Worm (Caenorhabditis elegans) whole organism, young adult: Measurements from ENCODE around the gene T26A5.8.

Source experiments
- B0261.1 ChIP-seq: sonication (generic microtip); optimal IDR thresholded peaks from 2 replicates; lab custom pipeline; 2016; ENCODE audit warnings: mild to moderate bottlenecking, missing genetic modification characterization, moderate library complexity, missing compliant biosample characterization
- B0336.3 ChIP-seq: fragments of 200-800 bp; sonication (Bioruptor generic); IDR thresholded peaks from 2 replicates; pipeline ENCODE4 v1.3.6; 2022; ENCODE audit warnings: missing genetic modification characterization, missing compliant biosample characterization
- C06A6.2 ChIP-seq: fragments of 200-800 bp; sonication (Bioruptor generic); conservative IDR thresholded peaks from 2 replicates; pipeline ENCODE4 v1.3.6; 2022; ENCODE audit warnings: missing genetic modification characterization, missing compliant biosample characterization
- F10E7.11 ChIP-seq: sonication (generic microtip); optimal IDR thresholded peaks from 2 replicates; lab custom pipeline; 2017; ENCODE audit warnings: mild to moderate bottlenecking, missing genetic modification characterization, moderate library complexity, missing compliant biosample characterization
- F22D6.2 ChIP-seq: sonication (generic microtip); optimal IDR thresholded peaks from 2 replicates; lab custom pipeline; 2016; ENCODE audit warnings: mild to moderate bottlenecking, missing genetic modification characterization, missing compliant biosample characterization
- F57A8.1 ChIP-seq: fragments of 200-800 bp; sonication (Bioruptor generic); optimal IDR thresholded peaks from 2 replicates; lab custom pipeline; 2018; ENCODE audit warnings: mild to moderate bottlenecking, missing genetic modification characterization, moderate library complexity, missing compliant biosample characterization
- K12H6.12 ChIP-seq: fragments of 200-800 bp; sonication (Bioruptor generic); optimal IDR thresholded peaks from 2 replicates; lab custom pipeline; 2018; ENCODE audit warnings: mild to moderate bottlenecking, missing genetic modification characterization, missing compliant biosample characterization
- T26A5.8 ChIP-seq: sonication (generic microtip); optimal IDR thresholded peaks from 2 replicates; lab custom pipeline; 2016; ENCODE audit warnings: missing genetic modification characterization, missing compliant biosample characterization
- Y53G8AR.9 ChIP-seq: fragments of 200-800 bp; sonication (Bioruptor generic); conservative IDR thresholded peaks from 2 replicates; pipeline ENCODE4 v1.3.6; 2022; ENCODE audit warnings: missing genetic modification reagents, missing genetic modification characterization, missing compliant biosample characterization
- Y67H2A.10 ChIP-seq: fragments of 200-800 bp; sonication (Bioruptor generic); conservative IDR thresholded peaks from 2 replicates; pipeline ENCODE4 v1.3.6; 2022; ENCODE audit warnings: missing genetic modification reagents, missing genetic modification characterization, missing compliant biosample characterization
- Y79H2A.3 ChIP-seq: fragments of 200-800 bp; sonication (Bioruptor generic); conservative IDR thresholded peaks from 2 replicates; pipeline ENCODE4 v1.3.6; 2022; ENCODE audit warnings: missing genetic modification reagents, missing genetic modification characterization, missing compliant biosample characterization
- aptf-2 ChIP-seq: fragments of 200-800 bp; sonication (Bioruptor generic); conservative IDR thresholded peaks from 2 replicates; pipeline ENCODE4 v1.3.6; 2022; ENCODE audit warnings: missing genetic modification reagents, missing genetic modification characterization, missing compliant biosample characterization
- atf-7 ChIP-seq: sonication (generic microtip); optimal IDR thresholded peaks from 2 replicates; lab custom pipeline; 2017; ENCODE audit warnings: mild to moderate bottlenecking, missing genetic modification characterization, missing compliant biosample characterization
- attf-6 ChIP-seq: fragments of 200-800 bp; sonication (Bioruptor generic); IDR thresholded peaks from 2 replicates; pipeline ENCODE4 v1.3.6; 2022; ENCODE audit warnings: missing genetic modification reagents, missing genetic modification characterization, missing compliant biosample characterization
- ccch-3 ChIP-seq: fragments of 200-800 bp; sonication (Bioruptor generic); optimal IDR thresholded peaks from 2 replicates; lab custom pipeline; 2018; ENCODE audit warnings: mild to moderate bottlenecking, missing genetic modification characterization, missing compliant biosample characterization
- cebp-1 ChIP-seq, 2 experiments: fragments of 200-800 bp in 1 of 2; sonication (Bioruptor generic) in 1 of 2; sonication (generic microtip) in 1 of 2; IDR thresholded peaks in 1 of 2; optimal IDR thresholded peaks in 1 of 2; 2 replicates each; pipeline versions ENCODE4 v1.3.6 to Lab custom; 2017 to 2022; ENCODE audit warnings: missing compliant biosample characterization in 2 of 2, missing genetic modification characterization in 2 of 2, mild to moderate bottlenecking in 1 of 2, missing genetic modification reagents in 1 of 2, moderate library complexity in 1 of 2
- chd-7 ChIP-seq: sonication (generic microtip); optimal IDR thresholded peaks from 2 replicates; lab custom pipeline; 2016; ENCODE audit warnings: mild to moderate bottlenecking, missing genetic modification characterization, moderate library complexity, missing compliant biosample characterization
- dox-1 ChIP-seq: fragments of 200-800 bp; sonication (Bioruptor generic); IDR thresholded peaks from 2 replicates; pipeline ENCODE4 v1.3.6; 2022; ENCODE audit warnings: missing genetic modification reagents, missing genetic modification characterization, missing compliant biosample characterization
- dpff-1 ChIP-seq: sonication (generic microtip); optimal IDR thresholded peaks from 2 replicates; lab custom pipeline; 2017; ENCODE audit warnings: mild to moderate bottlenecking, missing genetic modification characterization, missing compliant biosample characterization
- egl-44 ChIP-seq: fragments of 200-800 bp; sonication (Bioruptor generic); IDR thresholded peaks from 2 replicates; pipeline ENCODE4 v1.3.6; 2022; ENCODE audit warnings: missing genetic modification reagents, missing genetic modification characterization, missing compliant biosample characterization
- ets-4 ChIP-seq: fragments of 200-800 bp; sonication (Bioruptor generic); optimal IDR thresholded peaks from 2 replicates; lab custom pipeline; 2018; ENCODE audit warnings: mild to moderate bottlenecking, missing genetic modification characterization, missing compliant biosample characterization
- gei-17 ChIP-seq: fragments of 200-800 bp; sonication (Bioruptor generic); optimal IDR thresholded peaks from 2 replicates; lab custom pipeline; 2018; ENCODE audit warnings: mild to moderate bottlenecking, missing genetic modification characterization, missing compliant biosample characterization
- him-1 ChIP-seq: sonication (generic microtip); optimal IDR thresholded peaks from 2 replicates; lab custom pipeline; 2016; ENCODE audit warnings: missing genotype, missing genetic modification reagents, missing genetic modification characterization, missing compliant biosample characterization
- hlh-12 ChIP-seq: sonication (generic microtip); optimal IDR thresholded peaks from 2 replicates; lab custom pipeline; 2016; ENCODE audit warnings: missing genetic modification characterization, missing compliant biosample characterization
- hmg-1.2 ChIP-seq: fragments of 200-800 bp; sonication (Bioruptor generic); IDR thresholded peaks from 2 replicates; pipeline ENCODE4 v1.3.6; 2022; ENCODE audit warnings: missing genetic modification reagents, missing genetic modification characterization, missing compliant biosample characterization
- let-526 ChIP-seq: fragments of 200-800 bp; sonication (Bioruptor generic); IDR thresholded peaks from 2 replicates; pipeline ENCODE4 v1.3.6; 2022; ENCODE audit warnings: missing genetic modification reagents, missing genetic modification characterization, missing compliant biosample characterization
- let-607 ChIP-seq, 2 experiments: fragments of 200-800 bp in 1 of 2; sonication (Bioruptor generic) in 1 of 2; sonication (generic microtip) in 1 of 2; optimal IDR thresholded peaks; 2 replicates each; lab custom pipeline; 2016 to 2018; ENCODE audit warnings: mild to moderate bottlenecking in 2 of 2, missing compliant biosample characterization in 2 of 2, missing genetic modification characterization in 2 of 2, moderate library complexity in 2 of 2, missing genotype in 1 of 2
- lin-26 ChIP-seq: fragments of 200-800 bp; sonication (Bioruptor generic); IDR thresholded peaks from 2 replicates; pipeline ENCODE4 v1.3.6; 2022; ENCODE audit warnings: missing genetic modification reagents, missing genetic modification characterization, missing compliant biosample characterization
- lin-35 ChIP-seq, 3 experiments: fragments of 150-350 bp in 2 of 3; sonication (generic microtip) in 1 of 3; optimal IDR thresholded peaks; 2 replicates each; lab custom pipeline; 2014 to 2018; ENCODE audit warnings: missing biosample characterization in 3 of 3, missing genetic modification characterization in 3 of 3, missing genetic modification reagents in 3 of 3
- lin-40 ChIP-seq: sonication (generic microtip); optimal IDR thresholded peaks from 2 replicates; lab custom pipeline; 2016; ENCODE audit warnings: missing genetic modification characterization, mild to moderate bottlenecking, missing compliant biosample characterization, missing genotype, missing genetic modification reagents
- lin-54 ChIP-seq: fragments of 200-800 bp; sonication (Bioruptor generic); optimal IDR thresholded peaks from 2 replicates; lab custom pipeline; 2018; ENCODE audit warnings: mild to moderate bottlenecking, missing genetic modification characterization, missing compliant biosample characterization
- lsy-27 ChIP-seq: sonication (generic microtip); optimal IDR thresholded peaks from 2 replicates; lab custom pipeline; 2017; ENCODE audit warnings: missing genetic modification characterization, mild to moderate bottlenecking, missing compliant biosample characterization, antibody characterized with exemption, missing genotype, borderline replicate concordance; ENCODE audit not compliant: insufficient read depth
- madf-8 ChIP-seq: fragments of 200-800 bp; sonication (Bioruptor generic); conservative IDR thresholded peaks from 2 replicates; pipeline ENCODE4 v1.3.6; 2022; ENCODE audit warnings: missing genetic modification reagents, missing genetic modification characterization, missing compliant biosample characterization
- mcd-1 ChIP-seq: fragments of 200-800 bp; sonication (Bioruptor generic); IDR thresholded peaks from 2 replicates; pipeline ENCODE4 v1.3.6; 2022; ENCODE audit warnings: missing genetic modification reagents, missing genetic modification characterization, missing compliant biosample characterization
- mxl-1 ChIP-seq: sonication (generic microtip); optimal IDR thresholded peaks from 2 replicates; lab custom pipeline; 2016; ENCODE audit warnings: missing genetic modification characterization, missing compliant biosample characterization
- nfya-1 ChIP-seq: sonication (generic microtip); optimal IDR thresholded peaks from 2 replicates; lab custom pipeline; 2017; ENCODE audit warnings: antibody characterized with exemption, missing compliant biosample characterization, missing genetic modification characterization, borderline replicate concordance; ENCODE audit not compliant: insufficient read depth
- nfyb-1 ChIP-seq: fragments of 200-800 bp; sonication (Bioruptor generic); IDR thresholded peaks from 2 replicates; pipeline ENCODE4 v1.3.6; 2022; ENCODE audit warnings: missing genetic modification reagents, missing genetic modification characterization, missing compliant biosample characterization
- nhr-80 ChIP-seq: sonication (generic microtip); optimal IDR thresholded peaks from 2 replicates; lab custom pipeline; 2016; ENCODE audit warnings: missing genetic modification characterization, missing compliant biosample characterization
- repo-1 ChIP-seq: sonication (generic microtip); optimal IDR thresholded peaks from 2 replicates; lab custom pipeline; 2017; ENCODE audit warnings: mild to moderate bottlenecking, missing genetic modification characterization, missing compliant biosample characterization
- somi-1 ChIP-seq: fragments of 200-800 bp; sonication (Bioruptor generic); optimal IDR thresholded peaks from 2 replicates; lab custom pipeline; 2018; ENCODE audit warnings: mild to moderate bottlenecking, missing genetic modification characterization, missing compliant biosample characterization
- tlf-1 ChIP-seq: fragments of 200-800 bp; sonication (Bioruptor generic); optimal IDR thresholded peaks from 2 replicates; lab custom pipeline; 2018; ENCODE audit warnings: mild to moderate bottlenecking, missing genetic modification characterization, missing compliant biosample characterization
- unc-130 ChIP-seq: sonication (generic microtip); optimal IDR thresholded peaks from 2 replicates; lab custom pipeline; 2016; ENCODE audit warnings: missing genetic modification reagents, missing genetic modification characterization, missing compliant biosample characterization
- zim-3 ChIP-seq: sonication (generic microtip); optimal IDR thresholded peaks from 2 replicates; lab custom pipeline; 2017; ENCODE audit warnings: mild to moderate bottlenecking, missing genetic modification characterization, moderate library complexity, missing compliant biosample characterization
- ztf-28 ChIP-seq: fragments of 200-800 bp; sonication (Bioruptor generic); IDR thresholded peaks from 2 replicates; pipeline ENCODE4 v1.3.6; 2022; ENCODE audit warnings: missing genetic modification reagents, missing genetic modification characterization, missing compliant biosample characterization
- ztf-3 ChIP-seq: fragments of 200-800 bp; sonication (Bioruptor generic); optimal IDR thresholded peaks from 2 replicates; lab custom pipeline; 2018; ENCODE audit warnings: mild to moderate bottlenecking, missing genetic modification characterization, missing compliant biosample characterization

T26A5.8 gene

DNA sequence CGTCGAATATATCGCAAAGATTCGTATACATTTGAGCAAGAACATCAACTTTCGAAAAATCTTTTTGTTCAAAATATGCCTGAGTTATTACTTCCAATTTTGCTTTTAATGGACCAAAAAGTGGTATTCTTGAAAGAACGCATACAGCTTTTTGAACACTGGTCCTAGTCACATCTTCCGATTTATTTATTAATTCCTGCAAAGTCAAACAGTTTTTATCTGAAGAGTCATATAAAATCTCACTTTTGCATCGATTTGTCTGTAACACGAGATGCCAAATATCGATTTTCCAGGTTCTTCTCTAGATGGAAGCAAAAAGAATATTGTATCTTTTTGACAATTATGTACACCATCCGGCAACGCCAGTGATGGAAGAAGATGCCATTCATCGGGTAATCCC, 12.8 kb downstream of the T26A5.8 start:
- TF ChIP-seq repo-1 (tag; lab: Kevin White, UChicago): peak; percentile 46
- no peak for TF ChIP-seq ztf-3 (GFP tag; lab: Kevin White, UChicago)
- TF ChIP-seq F10E7.11 (tag; lab: Kevin White, UChicago): no peak
- no peak for TF ChIP-seq ets-4 (GFP tag; lab: Kevin White, UChicago)
- TF ChIP-seq Y67H2A.10 (GFP tag; lab: Robert Waterston, UW): no peak
- TF ChIP-seq him-1 (tag; lab: Kevin White, UChicago): no peak
- no peak for TF ChIP-seq lin-26 (GFP tag; lab: Robert Waterston, UW)
- TF ChIP-seq attf-6: 0 out of 2 replicates have a peak, but pooled peaks have one; percentile 30

DNA sequence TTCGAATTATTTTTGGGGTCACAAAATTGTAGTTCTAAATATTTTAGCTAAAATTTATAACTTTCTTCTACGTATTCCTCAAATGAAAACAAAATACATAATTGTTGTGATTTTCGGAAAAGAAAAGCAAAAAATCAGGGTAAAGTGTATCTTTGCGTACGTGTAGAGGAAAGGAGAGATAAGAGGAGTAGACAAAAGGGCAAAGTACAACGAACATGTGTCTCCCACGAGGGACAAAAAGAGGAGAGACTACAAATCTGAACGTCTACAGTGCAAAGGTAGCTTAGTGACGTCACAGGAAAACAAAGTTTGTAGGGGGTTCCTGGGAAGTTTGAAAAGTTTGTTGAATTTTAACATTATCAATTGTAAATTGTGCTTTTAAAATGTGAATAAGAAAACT, 15.1 kb downstream of the T26A5.8 start:
- TF ChIP-seq lin-54: peak; percentile 13
- TF ChIP-seq C06A6.2 (GFP tag; lab: Robert Waterston, UW): peak; percentile 57; the same call in 1 of the 2 replicates
- 0 out of 2 replicates have a peak, but pooled peaks have one; percentile 50 for TF ChIP-seq egl-44 (GFP tag; lab: Robert Waterston, UW)
- peak; percentile 7 for TF ChIP-seq somi-1 (GFP tag; lab: Kevin White, UChicago)
- TF ChIP-seq Y53G8AR.9: 0 out of 2 replicates have a peak, but pooled peaks have one; percentile 35
- no peak for TF ChIP-seq chd-7 (tag; lab: Kevin White, UChicago)
- no peak for TF ChIP-seq B0261.1 (tag; lab: Kevin White, UChicago)
- no peak; the same call in 1 of the 2 replicates for TF ChIP-seq aptf-2 (GFP tag; lab: Robert Waterston, UW)
- TF ChIP-seq him-1 (tag; lab: Kevin White, UChicago): no peak
- no peak for TF ChIP-seq gei-17 (GFP tag; lab: Kevin White, UChicago)
- TF ChIP-seq lin-35 (GFP tag; optimal IDR thresholded peaks at IDR 0.05; lab: Kevin White, UChicago): no peak
- TF ChIP-seq nfya-1 (tag; lab: Kevin White, UChicago): no peak
- TF ChIP-seq cebp-1 (GFP tag; IDR thresholded peaks at IDR 0.05; lab: Robert Waterston, UW): no peak
- TF ChIP-seq cebp-1 (tag; optimal IDR thresholded peaks at IDR 0.05; lab: Kevin White, UChicago): peak; percentile 58
- TF ChIP-seq nhr-80: peak; percentile 40
- 0 out of 2 replicates have a peak, but pooled peaks have one; percentile 44 for TF ChIP-seq dox-1 (GFP tag; lab: Robert Waterston, UW)
- TF ChIP-seq mxl-1 (tag; lab: Kevin White, UChicago): peak; percentile 7
- peak; percentile 7 for TF ChIP-seq K12H6.12
- no peak for TF ChIP-seq zim-3
- TF ChIP-seq atf-7 (tag; lab: Kevin White, UChicago): peak; percentile 64
- no peak for TF ChIP-seq F57A8.1 (GFP tag; lab: Kevin White, UChicago)
- peak; percentile 42 for TF ChIP-seq mcd-1 (GFP tag; lab: Robert Waterston, UW)
- no peak for TF ChIP-seq madf-8 (GFP tag; lab: Robert Waterston, UW)
- TF ChIP-seq let-607 (tag; optimal IDR thresholded peaks at IDR 0.05; lab: Kevin White, UChicago): peak in 1 of 2 experiments; percentile 33
- peak; percentile 47; the same call in 1 of the 2 replicates for TF ChIP-seq B0336.3 (GFP tag; lab: Robert Waterston, UW)
- TF ChIP-seq T26A5.8 (tag; lab: Kevin White, UChicago): no peak
- peak; percentile 9; the same call in 1 of the 2 replicates for TF ChIP-seq Y79H2A.3
- TF ChIP-seq ztf-3 (GFP tag; lab: Kevin White, UChicago): no peak
- no peak for TF ChIP-seq unc-130 (GFP tag; lab: Kevin White, UChicago)
- no peak for TF ChIP-seq lsy-27 (tag; lab: Kevin White, UChicago)
- 0 out of 2 replicates have a peak, but pooled peaks have one; percentile 17 for TF ChIP-seq hmg-1.2
- no peak for TF ChIP-seq hlh-12 (tag; lab: Kevin White, UChicago)
- peak; percentile 52 for TF ChIP-seq tlf-1
- peak; percentile 28 for TF ChIP-seq F22D6.2 (tag; lab: Kevin White, UChicago)
- no peak for TF ChIP-seq ccch-3
- TF ChIP-seq let-526 (GFP tag; lab: Robert Waterston, UW): 0 out of 2 replicates have a peak, but pooled peaks have one; percentile 44
- peak; percentile 36 for TF ChIP-seq lin-40 (tag; lab: Kevin White, UChicago)
- TF ChIP-seq nfyb-1 (GFP tag; lab: Robert Waterston, UW): no peak
- no peak for TF ChIP-seq ztf-28 (GFP tag; lab: Robert Waterston, UW)
- TF ChIP-seq dpff-1 (tag; lab: Kevin White, UChicago): no peak
